Worm (Caenorhabditis elegans): Measurements from ENCODE around the gene asg-2.

asg-2 gene

DNA sequence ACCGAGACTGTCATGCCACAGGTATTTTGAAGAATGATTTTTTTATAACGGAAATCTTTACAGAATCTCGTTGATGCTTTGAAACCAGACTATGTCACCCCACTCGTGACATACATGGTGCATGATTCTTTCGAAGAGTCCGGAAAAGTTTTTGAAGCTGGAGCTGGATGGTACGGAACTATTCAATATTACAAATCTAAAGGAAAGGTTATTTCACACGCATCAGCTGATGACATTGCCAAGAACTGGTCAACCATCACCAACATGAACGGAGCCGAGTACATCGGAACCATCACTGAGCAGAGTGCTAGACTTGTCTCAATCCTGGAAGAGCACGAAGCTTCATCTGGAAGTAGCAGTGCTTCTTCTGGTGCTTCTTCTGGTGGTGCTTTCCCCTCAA lies 21.9 kb upstream of the asg-2 start:
- no peak for TF ChIP-seq sptf-1 (tag; optimal IDR thresholded peaks at IDR 0.05)
- TF ChIP-seq snpc-4 (tag; optimal IDR thresholded peaks at IDR 0.05) = no peak
- TF ChIP-seq efl-1 (optimal IDR thresholded peaks at IDR 0.05) = no peak
- TF ChIP-seq efl-1 (GFP tag; optimal IDR thresholded peaks at IDR 0.05 in 1 of 2) = peak in 1 of 2 experiments; percentile 43

DNA sequence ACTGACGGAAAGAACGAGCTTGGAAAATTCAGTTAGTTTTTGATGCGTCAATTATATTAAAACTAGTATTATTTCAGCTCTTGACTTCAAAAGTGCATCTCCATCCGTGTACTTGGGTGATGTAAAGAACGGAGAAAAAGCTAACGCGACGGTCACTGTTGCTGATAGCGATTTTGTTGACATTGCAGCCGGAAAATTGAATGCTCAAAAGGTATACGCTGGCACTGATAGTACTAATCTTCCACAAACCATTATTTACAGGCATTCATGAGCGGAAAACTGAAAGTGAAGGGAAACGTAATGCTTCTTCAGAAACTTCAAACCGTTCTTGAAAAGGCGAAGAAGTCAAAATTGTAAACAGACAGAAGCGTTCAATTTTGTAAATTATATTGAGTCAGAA lies 21.4 kb upstream of the asg-2 start:
- TF ChIP-seq rnt-1 (tag; optimal IDR thresholded peaks at IDR 0.05) (no peak), F16B12.6 (tag; optimal IDR thresholded peaks at IDR 0.05) (no peak), nhr-90 (tag; optimal IDR thresholded peaks at IDR 0.05; ENCODE audit: poor library complexity) (no peak), nhr-76 (tag; optimal IDR thresholded peaks at IDR 0.05) (no peak), lsy-2 (tag; optimal IDR thresholded peaks at IDR 0.05) (no peak), isw-1 (GFP tag; IDR thresholded peaks at IDR 0.05) (no peak), ceh-82 (tag; optimal IDR thresholded peaks at IDR 0.05) (no peak), mep-1 (tag; optimal IDR thresholded peaks at IDR 0.05) (no peak), ceh-63 (GFP tag; optimal IDR thresholded peaks at IDR 0.05) (no peak), skn-1 (tag; optimal IDR thresholded peaks at IDR 0.05) (no peak), lin-14 (GFP tag; optimal IDR thresholded peaks at IDR 0.05) (no peak), lin-13 (GFP tag; optimal IDR thresholded peaks at IDR 0.05) (no peak), snu-23 (GFP tag; optimal IDR thresholded peaks at IDR 0.05) (no peak), C16A3.4 (tag; optimal IDR thresholded peaks at IDR 0.05) (no peak), nhr-237 (tag; optimal IDR thresholded peaks at IDR 0.05) (no peak)

DNA sequence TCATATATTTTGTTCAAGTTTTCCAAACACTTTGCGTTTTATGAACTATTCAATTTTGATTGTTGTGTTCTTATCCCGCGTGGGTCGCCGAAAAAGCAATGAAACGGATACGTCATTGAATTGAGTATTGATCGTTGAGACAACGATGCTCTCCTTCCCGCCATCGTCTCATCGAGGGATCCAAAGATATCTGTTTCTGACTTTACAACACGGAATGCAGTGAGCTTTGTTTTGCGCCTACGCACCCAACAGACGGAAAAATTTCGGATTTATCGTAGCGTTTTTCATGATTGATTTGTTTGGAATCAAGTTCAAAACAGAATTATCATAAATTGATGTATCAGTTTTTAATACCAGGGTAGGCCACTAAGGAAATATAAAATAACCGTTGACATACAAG lies 18.5 kb upstream of the asg-2 start:
- TF ChIP-seq ama-1 (optimal IDR thresholded peaks at IDR 0.05) (no peak), tbx-2 (tag; optimal IDR thresholded peaks at IDR 0.05) (no peak), sptf-1 (tag; optimal IDR thresholded peaks at IDR 0.05) (no peak), rnt-1 (tag; optimal IDR thresholded peaks at IDR 0.05) (peak; percentile 66), fkh-8 (tag; optimal IDR thresholded peaks at IDR 0.05) (no peak), lin-35 (GFP tag; optimal IDR thresholded peaks at IDR 0.05) (no peak), mdl-1 (tag; optimal IDR thresholded peaks at IDR 0.05) (no peak), ceh-90 (tag; optimal IDR thresholded peaks at IDR 0.05) (no peak), nhr-28 (tag; optimal IDR thresholded peaks at IDR 0.05) (no peak), mef-2 (tag; optimal IDR thresholded peaks at IDR 0.05) (no peak), dpl-1 (GFP tag; optimal IDR thresholded peaks at IDR 0.05) (no peak), nhr-12 (tag; optimal IDR thresholded peaks at IDR 0.05) (no peak), nhr-77 (tag; optimal IDR thresholded peaks at IDR 0.05) (no peak), nhr-19 (GFP tag; conservative IDR thresholded peaks at IDR 0.05) (0 out of 2 replicates have a peak, but pooled peaks have one; percentile 10), lir-3 (tag; optimal IDR thresholded peaks at IDR 0.05; ENCODE audit: poor library complexity) (no peak), unc-62 (GFP tag; optimal IDR thresholded peaks at IDR 0.05) (no peak), efl-3 (GFP tag; optimal IDR thresholded peaks at IDR 0.05) (no peak), Y116A8C.19 (tag; optimal IDR thresholded peaks at IDR 0.05; ENCODE audit: borderline replicate concordance) (no peak), efl-1 (optimal IDR thresholded peaks at IDR 0.05) (no peak), efl-1 (GFP tag; optimal IDR thresholded peaks at IDR 0.05 in 1 of 2) (peak in 1 of 2 experiments; percentile 24), unc-30 (tag; optimal IDR thresholded peaks at IDR 0.05) (no peak), tlp-1 (tag; optimal IDR thresholded peaks at IDR 0.05) (no peak), swsn-7 (tag; optimal IDR thresholded peaks at IDR 0.05) (no peak), ets-5 (GFP tag; IDR thresholded peaks at IDR 0.05) (no peak), nhr-71 (tag; optimal IDR thresholded peaks at IDR 0.05) (peak; percentile 50), lsy-2 (tag; optimal IDR thresholded peaks at IDR 0.05) (no peak), unc-86 (tag; optimal IDR thresholded peaks at IDR 0.05) (no peak), egl-13 (tag; optimal IDR thresholded peaks at IDR 0.05) (no peak), snu-23 (GFP tag; optimal IDR thresholded peaks at IDR 0.05) (no peak), dsc-1 (tag; optimal IDR thresholded peaks at IDR 0.05) (peak; percentile 62), ces-1 (GFP tag; optimal IDR thresholded peaks at IDR 0.05) (no peak), alr-1 (tag; optimal IDR thresholded peaks at IDR 0.05; ENCODE audit: borderline replicate concordance) (no peak), mab-9 (GFP tag; IDR thresholded peaks at IDR 0.05) (no peak), F16B12.6 (tag; optimal IDR thresholded peaks at IDR 0.05) (no peak), zip-4 (GFP tag; optimal IDR thresholded peaks at IDR 0.05) (no peak), irx-1 (tag; optimal IDR thresholded peaks at IDR 0.05) (no peak), blmp-1 (tag; optimal IDR thresholded peaks at IDR 0.05) (no peak), unc-98 (GFP tag; IDR thresholded peaks at IDR 0.05) (no peak), aha-1 (tag; optimal IDR thresholded peaks at IDR 0.05) (no peak)
